Fruit fly (Drosophila melanogaster) whole organism, embryonic: ENCODE data around the gene mRpS35.
A peak's percentile ranks its signal among the peaks of the same experiment; 100 is the strongest.

Experiments
- Bteb2 ChIP-seq: fragments of 200-800 bp; sonication (Bioruptor generic); optimal IDR thresholded peaks from 2 replicates; lab custom pipeline; 2016; ENCODE audit warnings: missing biosample characterization, missing genetic modification characterization
- CG10979 ChIP-seq: fragments of 200-800 bp; sonication (Bioruptor generic); optimal IDR thresholded peaks from 2 replicates; lab custom pipeline; 2018; ENCODE audit warnings: missing biosample characterization, mild to moderate bottlenecking, missing genetic modification characterization, moderate library complexity
- CG11093 ChIP-seq: fragments of 200-800 bp; sonication (Bioruptor generic); IDR thresholded peaks from 3 replicates; pipeline ENCODE4 v1.3.6; 2022; ENCODE audit warnings: missing biosample characterization, missing genetic modification characterization
- CG11398 ChIP-seq: fragments of 200-800 bp; sonication (Bioruptor generic); optimal IDR thresholded peaks from 2 replicates; lab custom pipeline; 2016; ENCODE audit warnings: missing biosample characterization, missing genetic modification characterization
- CG12104 ChIP-seq: fragments of 200-800 bp; sonication (Bioruptor generic); optimal IDR thresholded peaks from 3 replicates; lab custom pipeline; 2016; ENCODE audit warnings: missing biosample characterization, missing genetic modification characterization
- CG12155 ChIP-seq: fragments of 200-800 bp; sonication (Bioruptor generic); optimal IDR thresholded peaks from 3 replicates; lab custom pipeline; 2016; ENCODE audit warnings: missing biosample characterization, missing genetic modification characterization
- CG12219 ChIP-seq: fragments of 200-800 bp; sonication (Bioruptor generic); optimal IDR thresholded peaks from 3 replicates; lab custom pipeline; 2018; ENCODE audit warnings: missing biosample characterization, mild to moderate bottlenecking, missing genetic modification characterization
- CG12769 ChIP-seq: fragments of 200-800 bp; sonication (Bioruptor generic); optimal IDR thresholded peaks from 2 replicates; lab custom pipeline; 2019; ENCODE audit warnings: missing biosample characterization, mild to moderate bottlenecking, missing genetic modification characterization, moderate library complexity
- CG13287 ChIP-seq: fragments of 200-800 bp; sonication (Bioruptor generic); IDR thresholded peaks from 2 replicates; pipeline ENCODE4 v1.3.6; 2022; ENCODE audit warnings: missing biosample characterization, missing genetic modification characterization; ENCODE audit not compliant: partially characterized antibody
- CG13624 ChIP-seq: fragments of 200-800 bp; sonication (Bioruptor generic); optimal IDR thresholded peaks from 2 replicates; lab custom pipeline; 2016; ENCODE audit warnings: missing biosample characterization, missing genetic modification characterization
- CG14667 ChIP-seq: fragments of 200-800 bp; sonication (Bioruptor generic); IDR thresholded peaks from 2 replicates; pipeline ENCODE4 v1.3.6; 2022; ENCODE audit warnings: missing biosample characterization, missing genetic modification characterization
- CG14860 ChIP-seq: fragments of 200-800 bp; sonication (Bioruptor generic); IDR thresholded peaks from 3 replicates; pipeline ENCODE4 v1.3.6; 2022; ENCODE audit warnings: missing biosample characterization, missing genetic modification characterization; ENCODE audit not compliant: partially characterized antibody
- CG16813 ChIP-seq: fragments of 200-800 bp; sonication (Bioruptor generic); IDR thresholded peaks from 3 replicates; pipeline ENCODE4 v1.3.6; 2022; ENCODE audit warnings: missing biosample characterization, missing genetic modification characterization; ENCODE audit not compliant: partially characterized antibody
- CG16863 ChIP-seq: fragments of 200-800 bp; sonication (Bioruptor generic); optimal IDR thresholded peaks from 3 replicates; lab custom pipeline; 2016; ENCODE audit warnings: missing biosample characterization, missing genetic modification characterization
- CG18011 ChIP-seq: fragments of 200-800 bp; sonication (Bioruptor generic); optimal IDR thresholded peaks from 2 replicates; lab custom pipeline; 2017; ENCODE audit warnings: missing biosample characterization, missing genetic modification characterization, mild to moderate bottlenecking, moderate library complexity, missing genotype
- CG2202 ChIP-seq: fragments of 200-800 bp; sonication (Bioruptor generic); optimal IDR thresholded peaks from 2 replicates; lab custom pipeline; 2018; ENCODE audit warnings: missing biosample characterization, mild to moderate bottlenecking, missing genetic modification characterization
- CG3065 ChIP-seq: fragments of 200-800 bp; sonication (Bioruptor generic); optimal IDR thresholded peaks from 2 replicates; lab custom pipeline; 2016; ENCODE audit warnings: missing biosample characterization, missing genetic modification characterization
- CG33557 ChIP-seq: fragments of 200-800 bp; sonication (Bioruptor generic); optimal IDR thresholded peaks from 2 replicates; lab custom pipeline; 2019; ENCODE audit warnings: missing biosample characterization, mild to moderate bottlenecking, missing genetic modification characterization, moderate library complexity
- CG6765 ChIP-seq: fragments of 200-800 bp; sonication (Bioruptor generic); optimal IDR thresholded peaks from 3 replicates; lab custom pipeline; 2017; ENCODE audit warnings: missing biosample characterization, mild to moderate bottlenecking, missing genetic modification characterization
- CG8765 ChIP-seq: fragments of 200-800 bp; sonication (Bioruptor generic); IDR thresholded peaks from 2 replicates; pipeline ENCODE4 v1.3.6; 2022; ENCODE audit warnings: missing biosample characterization, missing genetic modification characterization
- Dip2 ChIP-seq: fragments of 200-800 bp; sonication (Bioruptor generic); IDR thresholded peaks from 2 replicates; pipeline ENCODE4 v1.3.6; 2022; ENCODE audit warnings: missing biosample characterization, missing genetic modification characterization
- Doc2 ChIP-seq: fragments of 200-800 bp; sonication (Bioruptor generic); IDR thresholded peaks from 2 replicates; pipeline ENCODE4 v1.3.6; 2022; ENCODE audit warnings: missing biosample characterization, missing genetic modification characterization
- H15 ChIP-seq: fragments of 200-800 bp; sonication (Bioruptor generic); IDR thresholded peaks from 3 replicates; pipeline ENCODE4 v1.3.6; 2022; ENCODE audit warnings: missing biosample characterization, missing genetic modification characterization
- Hand ChIP-seq: fragments of 200-800 bp; sonication (Bioruptor generic); optimal IDR thresholded peaks from 2 replicates; lab custom pipeline; 2017; ENCODE audit warnings: mild to moderate bottlenecking, missing biosample characterization, missing genetic modification reagents, missing genetic modification characterization
- Hmr ChIP-seq: fragments of 200-800 bp; sonication (Bioruptor generic); optimal IDR thresholded peaks from 3 replicates; lab custom pipeline; 2017; ENCODE audit warnings: mild to moderate bottlenecking, missing biosample characterization, missing genetic modification reagents, missing genetic modification characterization
- Jarid2 ChIP-seq: fragments of 200-800 bp; sonication (Bioruptor generic); optimal IDR thresholded peaks from 3 replicates; lab custom pipeline; 2017; ENCODE audit warnings: mild to moderate bottlenecking, missing biosample characterization, missing genetic modification reagents, missing genetic modification characterization
- Meics ChIP-seq: fragments of 200-800 bp; sonication (Bioruptor generic); optimal IDR thresholded peaks from 2 replicates; lab custom pipeline; 2017; ENCODE audit warnings: missing biosample characterization, mild to moderate bottlenecking, missing genetic modification characterization
- Mrtf ChIP-seq: fragments of 200-800 bp; sonication (Bioruptor generic); IDR thresholded peaks from 3 replicates; pipeline ENCODE4 v1.3.6; 2022; ENCODE audit warnings: missing biosample characterization, missing genetic modification characterization
- NK7.1 ChIP-seq: fragments of 200-800 bp; sonication (Bioruptor generic); optimal IDR thresholded peaks from 3 replicates; lab custom pipeline; 2016; ENCODE audit warnings: missing biosample characterization, missing genetic modification characterization
- NfI ChIP-seq: fragments of 200-800 bp; sonication (Bioruptor generic); optimal IDR thresholded peaks from 3 replicates; lab custom pipeline; 2018; ENCODE audit warnings: missing biosample characterization, mild to moderate bottlenecking, missing genetic modification characterization, moderate library complexity
- Rfx ChIP-seq: fragments of 200-800 bp; sonication (Bioruptor generic); IDR thresholded peaks from 2 replicates; pipeline ENCODE4 v1.3.6; 2022; ENCODE audit warnings: missing biosample characterization, missing genetic modification characterization
- Stat92E ChIP-seq, 3 experiments: fragments of >200 bp in 2 of 3; fragments of 200-800 bp in 1 of 3; sonication (Bioruptor generic) in 1 of 3; optimal IDR thresholded peaks; 2 replicates each; lab custom pipeline; 2017 to 2019; ENCODE audit warnings: missing biosample characterization in 3 of 3, missing genetic modification characterization in 3 of 3, mild to moderate bottlenecking in 1 of 3, moderate library complexity in 1 of 3
- abd-A ChIP-seq: fragments of 200-800 bp; sonication (Bioruptor generic); optimal IDR thresholded peaks from 3 replicates; lab custom pipeline; 2019; ENCODE audit warnings: missing biosample characterization, mild to moderate bottlenecking, missing genetic modification characterization, moderate library complexity
- aop ChIP-seq: fragments of 200-800 bp; sonication (Bioruptor generic); IDR thresholded peaks from 2 replicates; pipeline ENCODE4 v1.3.6; 2022; ENCODE audit warnings: missing biosample characterization, missing genetic modification characterization
- bab2 ChIP-seq: fragments of 200-800 bp; sonication (Bioruptor generic); optimal IDR thresholded peaks from 2 replicates; lab custom pipeline; 2016; ENCODE audit warnings: missing biosample characterization, missing genetic modification characterization
- cas ChIP-seq: fragments of 200-800 bp; sonication (Bioruptor generic); IDR thresholded peaks from 2 replicates; pipeline ENCODE4 v1.3.6; 2022; ENCODE audit warnings: missing biosample characterization, missing genetic modification characterization
- croc ChIP-seq: fragments of 200-800 bp; sonication (Bioruptor generic); conservative IDR thresholded peaks from 3 replicates; pipeline ENCODE4 v1.3.6; 2022; ENCODE audit warnings: missing biosample characterization, missing genetic modification characterization
- dmrt11E ChIP-seq: fragments of 200-800 bp; sonication (Bioruptor generic); optimal IDR thresholded peaks from 3 replicates; lab custom pipeline; 2018; ENCODE audit warnings: missing biosample characterization, mild to moderate bottlenecking, missing genetic modification characterization, moderate library complexity
- dmrt99B ChIP-seq: fragments of 200-800 bp; sonication (Bioruptor generic); optimal IDR thresholded peaks from 2 replicates; lab custom pipeline; 2018; ENCODE audit warnings: missing biosample characterization, mild to moderate bottlenecking, missing genetic modification characterization, moderate library complexity
- hth ChIP-seq: fragments of >200 bp; optimal IDR thresholded peaks from 2 replicates; lab custom pipeline; 2017; ENCODE audit warnings: inconsistent platforms
- ind ChIP-seq: fragments of 200-800 bp; sonication (Bioruptor generic); optimal IDR thresholded peaks from 3 replicates; lab custom pipeline; 2016; ENCODE audit warnings: missing biosample characterization, missing genetic modification characterization
- inv ChIP-seq: fragments of 200-800 bp; sonication (Bioruptor generic); IDR thresholded peaks from 2 replicates; pipeline ENCODE4 v1.3.6; 2022; ENCODE audit warnings: missing biosample characterization, missing genetic modification characterization; ENCODE audit not compliant: partially characterized antibody
- knrl ChIP-seq: fragments of 200-800 bp; sonication (Bioruptor generic); IDR thresholded peaks from 3 replicates; pipeline ENCODE4 v1.3.6; 2022; ENCODE audit warnings: missing biosample characterization, missing genetic modification characterization; ENCODE audit not compliant: partially characterized antibody
- odd ChIP-seq: fragments of 200-800 bp; sonication (Bioruptor generic); optimal IDR thresholded peaks from 2 replicates; lab custom pipeline; 2017; ENCODE audit warnings: missing biosample characterization, mild to moderate bottlenecking, missing genetic modification characterization
- pfk ChIP-seq: fragments of 200-800 bp; sonication (Bioruptor generic); optimal IDR thresholded peaks from 2 replicates; lab custom pipeline; 2018; ENCODE audit warnings: missing biosample characterization, mild to moderate bottlenecking, missing genetic modification characterization, moderate library complexity
- sens-2 ChIP-seq: fragments of 200-800 bp; sonication (Bioruptor generic); IDR thresholded peaks from 2 replicates; pipeline ENCODE4 v1.3.6; 2022; ENCODE audit warnings: missing biosample characterization, missing genetic modification characterization
- unpg ChIP-seq: fragments of 200-800 bp; sonication (Bioruptor generic); optimal IDR thresholded peaks from 3 replicates; lab custom pipeline; 2018; ENCODE audit warnings: missing biosample characterization, mild to moderate bottlenecking, missing genetic modification characterization, moderate library complexity
- wdn ChIP-seq: fragments of 200-800 bp; sonication (Bioruptor generic); IDR thresholded peaks from 2 replicates; pipeline ENCODE4 v1.3.6; 2022; ENCODE audit warnings: missing biosample characterization, missing genetic modification characterization
- wor ChIP-seq: fragments of 200-800 bp; sonication (Bioruptor generic); IDR thresholded peaks from 2 replicates; pipeline ENCODE4 v1.3.6; 2022; ENCODE audit warnings: missing biosample characterization, missing genetic modification characterization
- zen ChIP-seq: fragments of 200-800 bp; sonication (Bioruptor generic); optimal IDR thresholded peaks from 3 replicates; lab custom pipeline; 2018; ENCODE audit warnings: missing biosample characterization, mild to moderate bottlenecking, missing genetic modification characterization, moderate library complexity

The mRpS35 gene

dm6 chr3L:2820930-2821505, 40.3 kb downstream of the mRpS35 start (continued):
- TF ChIP-seq hth (lab: Kevin White, UChicago), result no peak
- peak in 1 of 3 experiments; percentile 2 for TF ChIP-seq Stat92E (GFP tag; optimal IDR thresholded peaks at IDR 0.05; lab: Kevin White, UChicago)
- TF ChIP-seq Mrtf (GFP tag; lab: Robert Waterston, UW), result no peak
- TF ChIP-seq Jarid2 (GFP tag; lab: Kevin White, UChicago), result peak; percentile 89
- no peak for TF ChIP-seq H15 (GFP tag; lab: Robert Waterston, UW)
- peak; percentile 17 for TF ChIP-seq dmrt99B (tag; lab: Kevin White, UChicago)
- TF ChIP-seq pfk (GFP tag; lab: Kevin White, UChicago), result no peak
- no peak for TF ChIP-seq bab2 (GFP tag; lab: Kevin White, UChicago)
- peak; percentile 33 for TF ChIP-seq CG33557 (GFP tag; lab: Kevin White, UChicago)
- TF ChIP-seq Hand (GFP tag; lab: Kevin White, UChicago), result peak; percentile 46
- TF ChIP-seq CG12219 (GFP tag; lab: Kevin White, UChicago), result peak; percentile 5
- no peak for TF ChIP-seq knrl (GFP tag; lab: Robert Waterston, UW)
- peak; percentile 12 for TF ChIP-seq NfI (GFP tag; lab: Kevin White, UChicago)
- TF ChIP-seq CG14667, result no peak
- TF ChIP-seq odd (GFP tag; lab: Kevin White, UChicago), result no peak
- no peak for TF ChIP-seq CG11398
- TF ChIP-seq CG11093 (GFP tag; lab: Robert Waterston, UW), result no peak; the same call in 2 of the 3 replicates
- no peak for TF ChIP-seq CG2202 (tag; lab: Kevin White, UChicago)
- no peak for TF ChIP-seq CG14860 (GFP tag; lab: Robert Waterston, UW)
- TF ChIP-seq aop (GFP tag; lab: Robert Waterston, UW), result no peak
- TF ChIP-seq NK7.1 (GFP tag; lab: Kevin White, UChicago), result no peak
- TF ChIP-seq CG6765, result peak; percentile 54
- TF ChIP-seq CG18011 (GFP tag; lab: Kevin White, UChicago), result peak; percentile 3
- TF ChIP-seq CG16813, result no peak
- TF ChIP-seq Meics (GFP tag; lab: Kevin White, UChicago), result no peak
- TF ChIP-seq CG10979 (tag; lab: Kevin White, UChicago), result no peak
- no peak for TF ChIP-seq CG3065 (GFP tag; lab: Kevin White, UChicago)
- TF ChIP-seq Doc2 (GFP tag; lab: Robert Waterston, UW), result no peak
- TF ChIP-seq CG13624, result no peak
- TF ChIP-seq wor (GFP tag; lab: Robert Waterston, UW), result no peak
- TF ChIP-seq croc (GFP tag; lab: Robert Waterston, UW), result no peak
- TF ChIP-seq CG13287 (GFP tag; lab: Robert Waterston, UW), result peak; percentile 65; the same call in 1 of the 2 replicates
- 0 out of 2 replicates have a peak, but pooled peaks have one; percentile 22 for TF ChIP-seq cas (GFP tag; lab: Robert Waterston, UW)
- TF ChIP-seq Hmr, result peak; percentile 28
- no peak for TF ChIP-seq zen
- no peak for TF ChIP-seq Bteb2 (GFP tag; lab: Kevin White, UChicago)
- TF ChIP-seq CG12104 (GFP tag; lab: Kevin White, UChicago), result no peak
- TF ChIP-seq inv, result no peak
- TF ChIP-seq CG8765 (GFP tag; lab: Robert Waterston, UW), result 0 out of 2 replicates have a peak, but pooled peaks have one; percentile 32
- no peak for TF ChIP-seq dmrt11E
- TF ChIP-seq Rfx (GFP tag; lab: Robert Waterston, UW), result peak; percentile 47; the same call in 1 of the 2 replicates
- peak; percentile 15 for TF ChIP-seq unpg (GFP tag; lab: Kevin White, UChicago)
- peak; percentile 79 for TF ChIP-seq abd-A (tag; lab: Kevin White, UChicago)
- TF ChIP-seq sens-2, result peak; percentile 67
- no peak for TF ChIP-seq Dip2 (GFP tag; lab: Robert Waterston, UW)
- TF ChIP-seq wdn (GFP tag; lab: Robert Waterston, UW), result no peak
- TF ChIP-seq CG12769 (tag; lab: Kevin White, UChicago), result peak; percentile 62
- TF ChIP-seq ind (GFP tag; lab: Kevin White, UChicago), result no peak
- TF ChIP-seq CG12155 (GFP tag; lab: Kevin White, UChicago), result no peak
- TF ChIP-seq CG16863 (GFP tag; lab: Kevin White, UChicago), result no peak
